Fruit fly (Drosophila melanogaster) whole organism, embryonic: Measurements from ENCODE around the gene CG13603.

ENCODE experiments used
- CG10321 ChIP-seq: fragments of 200-800 bp; sonication (Bioruptor generic); IDR thresholded peaks from 2 replicates; pipeline ENCODE4 v1.3.6; 2022; ENCODE audit warnings: missing biosample characterization, missing genetic modification characterization
- CG10979 ChIP-seq: fragments of 200-800 bp; sonication (Bioruptor generic); optimal IDR thresholded peaks from 2 replicates; lab custom pipeline; 2018; ENCODE audit warnings: missing biosample characterization, mild to moderate bottlenecking, missing genetic modification characterization, moderate library complexity
- CG11504 ChIP-seq: fragments of 200-800 bp; sonication (Bioruptor generic); optimal IDR thresholded peaks from 3 replicates; lab custom pipeline; 2019; ENCODE audit warnings: missing biosample characterization, mild to moderate bottlenecking, missing genetic modification characterization, moderate library complexity
- CG12659 ChIP-seq: fragments of 200-800 bp; sonication (Bioruptor generic); optimal IDR thresholded peaks from 3 replicates; lab custom pipeline; 2017; ENCODE audit warnings: mild to moderate bottlenecking, missing biosample characterization, missing genetic modification reagents, missing genetic modification characterization
- CG13296 ChIP-seq: fragments of 200-800 bp; sonication (Bioruptor generic); optimal IDR thresholded peaks from 3 replicates; lab custom pipeline; 2018; ENCODE audit warnings: missing biosample characterization, mild to moderate bottlenecking, missing genetic modification characterization
- CG14050 ChIP-seq: fragments of 200-800 bp; sonication (Bioruptor generic); IDR thresholded peaks from 3 replicates; pipeline ENCODE4 v1.3.6; 2022; ENCODE audit warnings: missing biosample characterization, missing genetic modification characterization
- CG14710 ChIP-seq: fragments of 200-800 bp; sonication (Bioruptor generic); optimal IDR thresholded peaks from 3 replicates; lab custom pipeline; 2019; ENCODE audit warnings: missing biosample characterization, mild to moderate bottlenecking, missing genetic modification characterization, moderate library complexity
- CG16813 ChIP-seq: fragments of 200-800 bp; sonication (Bioruptor generic); IDR thresholded peaks from 3 replicates; pipeline ENCODE4 v1.3.6; 2022; ENCODE audit warnings: missing biosample characterization, missing genetic modification characterization; ENCODE audit not compliant: partially characterized antibody
- CG16863 ChIP-seq: fragments of 200-800 bp; sonication (Bioruptor generic); optimal IDR thresholded peaks from 3 replicates; lab custom pipeline; 2016; ENCODE audit warnings: missing biosample characterization, missing genetic modification characterization
- CG17361 ChIP-seq: fragments of 200-800 bp; sonication (Bioruptor generic); IDR thresholded peaks from 3 replicates; pipeline ENCODE4 v1.3.6; 2022; ENCODE audit warnings: missing biosample characterization, missing genetic modification characterization
- CG2120 ChIP-seq: fragments of 200-800 bp; sonication (Bioruptor generic); optimal IDR thresholded peaks from 3 replicates; lab custom pipeline; 2016; ENCODE audit warnings: missing biosample characterization, missing genetic modification characterization
- CG3163 ChIP-seq: fragments of 200-800 bp; sonication (Bioruptor generic); optimal IDR thresholded peaks from 3 replicates; lab custom pipeline; 2016; ENCODE audit warnings: missing biosample characterization, missing genetic modification characterization
- CG34224 ChIP-seq: fragments of 200-800 bp; sonication (Bioruptor generic); IDR thresholded peaks from 3 replicates; pipeline ENCODE4 v1.3.6; 2022; ENCODE audit warnings: missing biosample characterization, missing genetic modification characterization; ENCODE audit not compliant: partially characterized antibody
- CG6765 ChIP-seq: fragments of 200-800 bp; sonication (Bioruptor generic); optimal IDR thresholded peaks from 3 replicates; lab custom pipeline; 2017; ENCODE audit warnings: missing biosample characterization, mild to moderate bottlenecking, missing genetic modification characterization
- CG7357 ChIP-seq: fragments of 200-800 bp; sonication (Bioruptor generic); IDR thresholded peaks from 3 replicates; pipeline ENCODE4 v1.3.6; 2022; ENCODE audit warnings: missing biosample characterization, missing genetic modification characterization
- CG7839 ChIP-seq: fragments of 200-800 bp; sonication (Bioruptor generic); optimal IDR thresholded peaks from 3 replicates; lab custom pipeline; 2018; ENCODE audit warnings: missing biosample characterization, mild to moderate bottlenecking, missing genetic modification characterization, moderate library complexity
- CG7963 ChIP-seq: fragments of 200-800 bp; sonication (Bioruptor generic); IDR thresholded peaks from 3 replicates; pipeline ENCODE4 v1.3.6; 2022; ENCODE audit warnings: missing biosample characterization, missing genetic modification characterization; ENCODE audit not compliant: partially characterized antibody
- CG8290 ChIP-seq, 3 experiments: fragments of 200-800 bp; sonication (Bioruptor generic); optimal IDR thresholded peaks; 2 replicates each; lab custom pipeline; 2016 to 2019; ENCODE audit warnings: missing biosample characterization in 3 of 3, missing genetic modification characterization in 3 of 3, mild to moderate bottlenecking in 2 of 3, moderate library complexity in 1 of 3
- CkIIα-i1 ChIP-seq: fragments of 200-800 bp; sonication (Bioruptor generic); IDR thresholded peaks from 2 replicates; pipeline ENCODE4 v1.3.6; 2022; ENCODE audit warnings: missing biosample characterization, missing genetic modification characterization
- Dad ChIP-seq: fragments of 200-800 bp; sonication (Bioruptor generic); optimal IDR thresholded peaks from 3 replicates; lab custom pipeline; 2016; ENCODE audit warnings: missing biosample characterization, missing genetic modification characterization
- Dll ChIP-seq: fragments of 200-800 bp; sonication (Bioruptor generic); IDR thresholded peaks from 4 replicates; pipeline ENCODE4 v1.3.6; 2022; ENCODE audit warnings: missing biosample characterization, missing genetic modification characterization; ENCODE audit not compliant: partially characterized antibody
- Ets65A ChIP-seq: fragments of 200-800 bp; sonication (Bioruptor generic); peaks from one replicate; lab custom pipeline; 2016; ENCODE audit warnings: missing biosample characterization, missing genetic modification characterization
- HLH4C ChIP-seq: fragments of 200-800 bp; sonication (Bioruptor generic); IDR thresholded peaks from 3 replicates; pipeline ENCODE4 v1.3.6; 2022; ENCODE audit warnings: missing biosample characterization, missing genetic modification characterization; ENCODE audit not compliant: partially characterized antibody
- Max ChIP-seq: fragments of 200-800 bp; sonication (Bioruptor generic); optimal IDR thresholded peaks from 2 replicates; lab custom pipeline; 2016; ENCODE audit warnings: missing biosample characterization, mild to moderate bottlenecking, missing genetic modification characterization
- Myb ChIP-seq: fragments of 200-800 bp; sonication (Bioruptor generic); optimal IDR thresholded peaks from 2 replicates; lab custom pipeline; 2016; ENCODE audit warnings: missing biosample characterization, missing genetic modification characterization
- NFAT ChIP-seq: fragments of 200-800 bp; sonication (Bioruptor generic); IDR thresholded peaks from 2 replicates; pipeline ENCODE4 v1.3.6; 2022; ENCODE audit warnings: missing biosample characterization, missing genetic modification characterization
- Nf-YC ChIP-seq: fragments of 200-800 bp; optimal IDR thresholded peaks from 3 replicates; lab custom pipeline; 2019; ENCODE audit warnings: missing biosample characterization, mild to moderate bottlenecking, missing genetic modification characterization, moderate library complexity
- NfI ChIP-seq: fragments of 200-800 bp; sonication (Bioruptor generic); optimal IDR thresholded peaks from 3 replicates; lab custom pipeline; 2018; ENCODE audit warnings: missing biosample characterization, mild to moderate bottlenecking, missing genetic modification characterization, moderate library complexity
- Pdp1 ChIP-seq, 2 experiments: fragments of 200-800 bp; sonication (Bioruptor generic); optimal IDR thresholded peaks; 3 replicates each; lab custom pipeline; 2016; ENCODE audit warnings: missing biosample characterization in 2 of 2, missing genetic modification characterization in 2 of 2, mild to moderate bottlenecking in 1 of 2, moderate library complexity in 1 of 2
- Sry-β ChIP-seq: fragments of 200-800 bp; sonication (Bioruptor generic); optimal IDR thresholded peaks from 2 replicates; lab custom pipeline; 2018; ENCODE audit warnings: missing biosample characterization, mild to moderate bottlenecking, missing genetic modification characterization, moderate library complexity
- ci ChIP-seq: fragments of 200-800 bp; sonication (Bioruptor generic); IDR thresholded peaks from 3 replicates; pipeline ENCODE4 v1.3.6; 2022; ENCODE audit warnings: missing biosample characterization, missing genetic modification characterization
- dmrt11E ChIP-seq: fragments of 200-800 bp; sonication (Bioruptor generic); optimal IDR thresholded peaks from 3 replicates; lab custom pipeline; 2018; ENCODE audit warnings: missing biosample characterization, mild to moderate bottlenecking, missing genetic modification characterization, moderate library complexity
- dmrt99B ChIP-seq: fragments of 200-800 bp; sonication (Bioruptor generic); optimal IDR thresholded peaks from 2 replicates; lab custom pipeline; 2018; ENCODE audit warnings: missing biosample characterization, mild to moderate bottlenecking, missing genetic modification characterization, moderate library complexity
- eyg ChIP-seq: fragments of 200-800 bp; sonication (Bioruptor generic); optimal IDR thresholded peaks from 3 replicates; lab custom pipeline; 2016; ENCODE audit warnings: missing biosample characterization, missing genetic modification characterization
- fd96Cb ChIP-seq: fragments of 200-800 bp; sonication (Bioruptor generic); optimal IDR thresholded peaks from 2 replicates; lab custom pipeline; 2018; ENCODE audit warnings: missing biosample characterization, mild to moderate bottlenecking, missing genetic modification characterization, moderate library complexity
- jumu ChIP-seq: fragments of 200-800 bp; sonication (Bioruptor generic); optimal IDR thresholded peaks from 3 replicates; lab custom pipeline; 2016; ENCODE audit warnings: missing biosample characterization, missing genetic modification characterization
- lbe ChIP-seq: fragments of 200-800 bp; sonication (Bioruptor generic); optimal IDR thresholded peaks from 2 replicates; lab custom pipeline; 2016; ENCODE audit warnings: missing biosample characterization, mild to moderate bottlenecking, missing genetic modification characterization
- nerfin-1 ChIP-seq: fragments of 200-800 bp; sonication (Bioruptor generic); optimal IDR thresholded peaks from 3 replicates; lab custom pipeline; 2019; ENCODE audit warnings: missing biosample characterization, mild to moderate bottlenecking, missing genetic modification characterization, moderate library complexity
- pan ChIP-seq, 4 experiments: fragments of >200 bp in 3 of 4; fragments of 200-800 bp in 1 of 4; sonication (Bioruptor generic) in 1 of 4; optimal IDR thresholded peaks in 3 of 4; IDR thresholded peaks in 1 of 4; 2 replicates each; pipeline versions ENCODE4 v1.3.6 to Lab custom; 2017 to 2022; ENCODE audit warnings: missing biosample characterization in 2 of 4, missing genetic modification characterization in 2 of 4, mixed read lengths in 1 of 4
- repo ChIP-seq: fragments of 200-800 bp; sonication (Bioruptor generic); optimal IDR thresholded peaks from 2 replicates; lab custom pipeline; 2016; ENCODE audit warnings: missing biosample characterization, missing genetic modification characterization
- stwl ChIP-seq: fragments of 200-800 bp; sonication (Bioruptor generic); optimal IDR thresholded peaks from 3 replicates; lab custom pipeline; 2018; ENCODE audit warnings: missing biosample characterization, mild to moderate bottlenecking, missing genetic modification characterization, moderate library complexity
- sug ChIP-seq: fragments of 200-800 bp; optimal IDR thresholded peaks from 2 replicates; lab custom pipeline; 2019; ENCODE audit warnings: missing biosample characterization, mild to moderate bottlenecking, missing genetic modification characterization, moderate library complexity
- tna ChIP-seq: fragments of 200-800 bp; sonication (Bioruptor generic); IDR thresholded peaks from 2 replicates; pipeline ENCODE4 v1.3.6; 2022; ENCODE audit warnings: missing biosample characterization, missing genetic modification characterization; ENCODE audit not compliant: partially characterized antibody
- twi ChIP-seq: fragments of 200-800 bp; optimal IDR thresholded peaks from 2 replicates; lab custom pipeline; 2019; ENCODE audit warnings: missing biosample characterization, mild to moderate bottlenecking, missing genetic modification characterization, moderate library complexity
- vnd ChIP-seq: fragments of 200-800 bp; sonication (Bioruptor generic); IDR thresholded peaks from 3 replicates; pipeline ENCODE4 v1.3.6; 2022; ENCODE audit warnings: missing biosample characterization, missing genetic modification characterization; ENCODE audit not compliant: partially characterized antibody

CG13603 gene

DNA sequence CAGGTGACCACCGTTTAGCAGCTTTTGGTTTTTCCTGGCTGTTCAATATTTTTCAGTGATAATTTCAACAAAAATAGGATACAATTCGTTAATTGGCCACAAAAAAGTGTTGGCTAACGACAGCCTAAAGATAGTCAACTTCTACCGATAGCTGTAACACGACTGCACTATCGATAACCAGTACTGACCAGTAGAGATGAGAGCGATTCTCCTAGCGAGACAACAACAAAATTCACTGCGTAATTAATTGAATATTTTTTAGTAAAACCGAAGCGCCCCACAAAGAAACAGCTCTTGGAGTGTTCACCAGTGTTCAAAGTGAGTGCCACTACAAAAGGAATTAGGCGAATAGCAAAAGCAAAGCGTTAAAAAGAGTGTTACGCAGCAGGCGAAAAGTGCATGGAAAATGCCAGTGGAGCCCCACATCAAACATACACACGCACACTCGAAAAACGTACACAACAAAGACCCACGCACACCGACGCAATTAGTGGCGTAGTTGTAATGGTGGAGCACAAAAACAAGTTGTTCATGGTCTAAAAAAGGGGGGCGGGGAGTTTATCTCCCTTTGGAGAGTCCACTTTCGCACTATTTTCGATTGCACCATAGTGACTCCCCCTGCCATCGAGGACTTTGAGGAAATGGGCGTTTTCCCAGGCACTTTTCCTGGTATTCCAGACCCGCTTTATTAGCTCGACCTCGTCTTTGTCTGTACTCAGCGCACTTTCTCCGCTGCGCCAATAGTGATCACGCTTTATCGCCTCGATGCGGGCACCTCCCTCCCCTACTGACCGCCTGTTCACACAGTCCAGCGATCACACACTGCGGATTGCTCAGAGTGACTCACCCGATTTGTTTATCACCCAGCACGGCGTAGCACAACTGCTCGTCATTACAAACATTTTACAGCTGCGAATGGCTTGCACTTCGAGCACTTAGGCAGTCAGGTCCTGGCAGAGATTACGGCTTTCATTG is 6.7 kb upstream of the CG13603 start, which contains the start of the genes Epp and Rab7 (continued):
- TF ChIP-seq tna (GFP tag; lab: Robert Waterston, UW) (peak; percentile 78), jumu (GFP tag; lab: Kevin White, UChicago) (peak; percentile 54), Ets65A (GFP tag; lab: Kevin White, UChicago) (peak; percentile 93), CG7357 (GFP tag; lab: Robert Waterston, UW) (0 out of 3 replicates have a peak, but pooled peaks have one; percentile 19), CG10321 (GFP tag; lab: Robert Waterston, UW) (peak; percentile 46; the same call in 1 of the 2 replicates), CG10979 (tag; lab: Kevin White, UChicago) (peak; percentile 19), Nf-YC (tag; lab: Kevin White, UChicago) (peak; percentile 80), CG2120 (peak; percentile 76), Max (GFP tag; lab: Kevin White, UChicago) (peak; percentile 1), CG12659 (GFP tag; lab: Kevin White, UChicago) (peak; percentile 75), sug (tag; lab: Kevin White, UChicago) (peak; percentile 54), Sry-β (GFP tag; lab: Kevin White, UChicago) (peak; percentile 23), CkIIα-i1 (no peak), NFAT (GFP tag; lab: Robert Waterston, UW) (peak; percentile 66; the same call in 1 of the 2 replicates), lbe (peak; percentile 56), ci (GFP tag; lab: Robert Waterston, UW) (peak; percentile 32; the same call in 1 of the 3 replicates), Pdp1 (GFP tag; optimal IDR thresholded peaks at IDR 0.05; lab: Kevin White, UChicago) (peak; percentile 50 to 89), vnd (peak; percentile 91), CG11504 (tag; lab: Kevin White, UChicago) (no peak), Dad (GFP tag; lab: Kevin White, UChicago) (peak; percentile 36), CG13296 (GFP tag; lab: Kevin White, UChicago) (peak; percentile 6), CG14050 (GFP tag; lab: Robert Waterston, UW) (no peak), twi (tag; lab: Kevin White, UChicago) (no peak), CG3163 (peak; percentile 56), Dll (GFP tag; lab: Robert Waterston, UW) (peak; percentile 89), dmrt99B (no peak), eyg (GFP tag; lab: Kevin White, UChicago) (peak; percentile 54), CG7963 (peak; percentile 87), stwl (tag; lab: Kevin White, UChicago) (peak; percentile 82), HLH4C (GFP tag; lab: Robert Waterston, UW) (peak; percentile 88), Myb (GFP tag; lab: Kevin White, UChicago) (peak; percentile 46), nerfin-1 (tag; lab: Kevin White, UChicago) (peak; percentile 88), fd96Cb (tag; lab: Kevin White, UChicago) (no peak), pan (optimal IDR thresholded peaks at IDR 0.05; lab: Kevin White, UChicago) (no peak), pan (GFP tag; optimal IDR thresholded peaks at IDR 0.05 in 1 of 2, IDR thresholded peaks at IDR 0.05 in 1 of 2) (no peak), CG7839 (tag; lab: Kevin White, UChicago) (no peak), CG17361 (peak; percentile 50; the same call in 2 of the 3 replicates), NfI (GFP tag; lab: Kevin White, UChicago) (peak; percentile 51), CG8290 (GFP tag; optimal IDR thresholded peaks at IDR 0.05; lab: Kevin White, UChicago) (peak; percentile 23), CG8290 (tag; optimal IDR thresholded peaks at IDR 0.05; lab: Kevin White, UChicago) (peak in 1 of 2 experiments; percentile 73), dmrt11E (tag; lab: Kevin White, UChicago) (no peak), CG34224 (GFP tag; lab: Robert Waterston, UW) (peak; percentile 92), repo (GFP tag; lab: Kevin White, UChicago) (peak; percentile 7), CG6765 (GFP tag; lab: Kevin White, UChicago) (peak; percentile 44), CG16863 (peak; percentile 36), CG16813 (GFP tag; lab: Robert Waterston, UW) (peak; percentile 90), CG14710 (tag; lab: Kevin White, UChicago) (peak; percentile 70)
